Fruit fly (Drosophila melanogaster): ENCODE results near the gene CG15456.

Gene CG15456

dm6 chrX:20434534-20434933 lies 7.7 kb upstream of the CG15456 start (continued):
- TF ChIP-seq ci (GFP tag; IDR thresholded peaks at IDR 0.05) (0 out of 3 replicates have a peak, but pooled peaks have one; percentile 15), zen2 (GFP tag; IDR thresholded peaks at IDR 0.05; ENCODE audit: partially characterized antibody) (no peak), HLH54F (GFP tag; optimal IDR thresholded peaks at IDR 0.05) (peak; percentile 26), CG10543 (GFP tag; optimal IDR thresholded peaks at IDR 0.05) (peak; percentile 64), CG8924 (tag; optimal IDR thresholded peaks at IDR 0.05) (peak; percentile 13), CG11504 (tag; optimal IDR thresholded peaks at IDR 0.05) (peak; percentile 62), CG17359 (tag; optimal IDR thresholded peaks at IDR 0.05) (peak; percentile 13), CG4424 (GFP tag; optimal IDR thresholded peaks at IDR 0.05) (peak; percentile 2), CG10209 (GFP tag; optimal IDR thresholded peaks at IDR 0.05) (peak; percentile 3), NfI (GFP tag; optimal IDR thresholded peaks at IDR 0.05) (peak; percentile 56), CG3163 (GFP tag; optimal IDR thresholded peaks at IDR 0.05) (peak; percentile 14), shn (GFP tag; optimal IDR thresholded peaks at IDR 0.05) (no peak), Antp (GFP tag; optimal IDR thresholded peaks at IDR 0.05) (peak; percentile 23), slbo (GFP tag; IDR thresholded peaks at IDR 0.05) (peak; percentile 66), dpn (GFP tag; optimal IDR thresholded peaks at IDR 0.05) (peak; percentile 8 to 26), CG8765 (GFP tag; IDR thresholded peaks at IDR 0.05) (no peak), CoRest (tag; optimal IDR thresholded peaks at IDR 0.05) (peak; percentile 33), CG2678 (tag; optimal IDR thresholded peaks at IDR 0.05) (peak; percentile 69), CG4404 (GFP tag; IDR thresholded peaks at IDR 0.05) (no peak), esg (GFP tag; conservative IDR thresholded peaks at IDR 0.05) (no peak), Dek (tag; optimal IDR thresholded peaks at IDR 0.05) (peak; percentile 45), Hsf (GFP tag; optimal IDR thresholded peaks at IDR 0.05) (peak; percentile 6), Hr51 (GFP tag; optimal IDR thresholded peaks at IDR 0.05) (peak in 1 of 2 experiments; percentile 51), CG14014 (GFP tag; IDR thresholded peaks at IDR 0.05) (0 out of 2 replicates have a peak, but pooled peaks have one; percentile 16), caup (GFP tag; optimal IDR thresholded peaks at IDR 0.05; ENCODE audit: severe bottlenecking) (peak; percentile 29), CG18599 (GFP tag; optimal IDR thresholded peaks at IDR 0.05) (peak; percentile 77), mam (GFP tag; optimal IDR thresholded peaks at IDR 0.05) (peak; percentile 38), Fer3 (tag; optimal IDR thresholded peaks at IDR 0.05) (peak; percentile 22), Fer1 (GFP tag; optimal IDR thresholded peaks at IDR 0.05) (peak; percentile 51), CG13775 (GFP tag; optimal IDR thresholded peaks at IDR 0.05) (peak; percentile 13), CG7839 (tag; optimal IDR thresholded peaks at IDR 0.05) (peak; percentile 41), CG3281 (GFP tag; optimal IDR thresholded peaks at IDR 0.05) (peak; percentile 50), Eip74EF (GFP tag; optimal IDR thresholded peaks at IDR 0.05) (no peak), Hmr (GFP tag; optimal IDR thresholded peaks at IDR 0.05) (peak; percentile 68), bcd (GFP tag; optimal IDR thresholded peaks at IDR 0.05) (peak; percentile 9), CG17568 (GFP tag; optimal IDR thresholded peaks at IDR 0.05) (no peak), sisA (GFP tag; IDR thresholded peaks at IDR 0.05) (0 out of 2 replicates have a peak, but pooled peaks have one; percentile 22), CG15479 (GFP tag; optimal IDR thresholded peaks at IDR 0.05) (no peak), CG9876 (GFP tag; optimal IDR thresholded peaks at IDR 0.05) (no peak), org-1 (GFP tag; optimal IDR thresholded peaks at IDR 0.05) (peak; percentile 23), Ptx1 (GFP tag; IDR thresholded peaks at IDR 0.05) (peak; percentile 36; the same call in 1 of the 2 replicates), CG7556 (GFP tag; optimal IDR thresholded peaks at IDR 0.05) (peak; percentile 59)

Measured in whole organism, embryonic.